Fruit fly (Drosophila melanogaster) whole organism, embryonic: ENCODE data around the gene Mst85C.

Experiments
- Abd-B ChIP-seq: fragments of 200-800 bp; sonication (Bioruptor generic); optimal IDR thresholded peaks from 2 replicates; lab custom pipeline; 2018; ENCODE audit warnings: missing biosample characterization, mild to moderate bottlenecking, missing genetic modification characterization, moderate library complexity
- BEAF-32 ChIP-seq: fragments of 200-800 bp; sonication (Bioruptor generic); optimal IDR thresholded peaks from 3 replicates; lab custom pipeline; 2017; ENCODE audit warnings: missing biosample characterization, missing genetic modification characterization, mild to moderate bottlenecking, moderate library complexity, missing genetic modification reagents
- CG17359 ChIP-seq: fragments of 200-800 bp; sonication (Bioruptor generic); optimal IDR thresholded peaks from 3 replicates; lab custom pipeline; 2018; ENCODE audit warnings: missing biosample characterization, mild to moderate bottlenecking, missing genetic modification characterization, moderate library complexity
- CG18476 ChIP-seq: fragments of 200-800 bp; sonication (Bioruptor generic); optimal IDR thresholded peaks from 2 replicates; lab custom pipeline; 2016; ENCODE audit warnings: missing biosample characterization, mild to moderate bottlenecking, missing genetic modification characterization
- CG5245 ChIP-seq: fragments of 200-800 bp; sonication (Bioruptor generic); optimal IDR thresholded peaks from 3 replicates; lab custom pipeline; 2016; ENCODE audit warnings: missing biosample characterization, missing genetic modification characterization
- PHDP ChIP-seq: fragments of 200-800 bp; sonication (Bioruptor generic); optimal IDR thresholded peaks from 3 replicates; lab custom pipeline; 2018; ENCODE audit warnings: missing biosample characterization, mild to moderate bottlenecking, missing genetic modification characterization, moderate library complexity
- chn ChIP-seq: fragments of 200-800 bp; sonication (Bioruptor generic); optimal IDR thresholded peaks from 2 replicates; lab custom pipeline; 2016; ENCODE audit warnings: missing biosample characterization, missing genetic modification characterization
- fd64A ChIP-seq: fragments of 200-800 bp; sonication (Bioruptor generic); optimal IDR thresholded peaks from 3 replicates; lab custom pipeline; 2018; ENCODE audit warnings: missing biosample characterization, mild to moderate bottlenecking, missing genetic modification characterization
- nerfin-1 ChIP-seq: fragments of 200-800 bp; sonication (Bioruptor generic); optimal IDR thresholded peaks from 3 replicates; lab custom pipeline; 2019; ENCODE audit warnings: missing biosample characterization, mild to moderate bottlenecking, missing genetic modification characterization, moderate library complexity
- nerfin-2 ChIP-seq: fragments of 200-800 bp; sonication (Bioruptor generic); IDR thresholded peaks from 2 replicates; pipeline ENCODE4 v1.3.6; 2022; ENCODE audit warnings: missing biosample characterization, missing genetic modification characterization; ENCODE audit not compliant: partially characterized antibody
- unpg ChIP-seq: fragments of 200-800 bp; sonication (Bioruptor generic); optimal IDR thresholded peaks from 3 replicates; lab custom pipeline; 2018; ENCODE audit warnings: missing biosample characterization, mild to moderate bottlenecking, missing genetic modification characterization, moderate library complexity

dm6 chr3R:9028690-9029089, 19.8 kb upstream of the Mst85C start:
- TF ChIP-seq CG5245 (GFP tag; lab: Kevin White, UChicago) (no peak), BEAF-32 (no peak), nerfin-2 (GFP tag; lab: Robert Waterston, UW) (no peak), chn (GFP tag; lab: Kevin White, UChicago) (no peak), nerfin-1 (tag; lab: Kevin White, UChicago) (no peak), fd64A (peak; percentile 43), CG17359 (no peak), unpg (no peak), PHDP (tag; lab: Kevin White, UChicago) (no peak), Abd-B (GFP tag; lab: Kevin White, UChicago) (no peak), CG18476 (GFP tag; lab: Kevin White, UChicago) (no peak)
